Worm (Caenorhabditis elegans): ENCODE results near the gene ufbp-1.

Gene ufbp-1

DNA sequence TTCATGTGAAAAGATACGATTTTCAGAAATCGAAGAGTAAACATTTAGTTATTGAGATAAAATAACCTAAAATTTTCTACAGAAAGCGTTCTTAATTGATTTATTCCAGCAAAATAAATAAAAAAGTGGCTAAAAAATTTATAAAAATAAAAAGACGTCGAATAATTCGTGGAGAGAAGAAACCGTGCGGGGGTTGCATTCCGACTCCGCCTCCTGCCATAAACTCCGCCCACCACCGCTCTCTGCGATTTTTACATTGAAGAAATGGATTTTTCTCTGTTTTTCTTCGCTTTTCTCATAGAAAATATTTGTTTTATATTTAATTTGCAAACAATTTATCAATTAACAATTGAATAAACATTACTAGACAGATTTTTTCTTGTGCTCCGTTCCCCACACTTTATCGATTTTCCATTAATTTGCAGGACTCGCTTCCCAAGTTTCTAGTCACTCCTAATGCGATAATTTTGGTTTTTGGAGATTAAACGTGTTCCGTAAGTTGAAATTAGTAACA lies 37.9 kb downstream of the ufbp-1 start, which contains the start of the genes ubxn-4 and cyy-1:
Gene ubxn-4, minus strand, starts transcription at position 114 of the 514 bp plus-strand sequence.
Gene cyy-1, plus strand, starts transcription at position 426 of the 514 bp plus-strand sequence.
- TF ChIP-seq nhr-2 (tag; optimal IDR thresholded peaks at IDR 0.05) (no peak), lin-32 (GFP tag; optimal IDR thresholded peaks at IDR 0.05) (no peak), lin-13 (tag; optimal IDR thresholded peaks at IDR 0.05) (no peak), nhr-237 (tag; optimal IDR thresholded peaks at IDR 0.05) (no peak), cnd-1 (tag; optimal IDR thresholded peaks at IDR 0.05) (no peak), sem-2 (GFP tag; optimal IDR thresholded peaks at IDR 0.05) (no peak), hlh-1 (tag; optimal IDR thresholded peaks at IDR 0.05) (no peak), bed-3 (GFP tag; optimal IDR thresholded peaks at IDR 0.05) (no peak), mab-5 (tag; optimal IDR thresholded peaks at IDR 0.05) (no peak), snpc-4 (tag; optimal IDR thresholded peaks at IDR 0.05) (no peak), mls-2 (tag; optimal IDR thresholded peaks at IDR 0.05) (no peak), ztf-11 (tag; optimal IDR thresholded peaks at IDR 0.05) (no peak), lsy-2 (tag; optimal IDR thresholded peaks at IDR 0.05) (peak; percentile 42), mep-1 (tag; optimal IDR thresholded peaks at IDR 0.05) (peak; percentile 44), ceh-83 (GFP tag; optimal IDR thresholded peaks at IDR 0.05) (no peak), zip-8 (tag; optimal IDR thresholded peaks at IDR 0.05) (no peak), tbx-8 (GFP tag; optimal IDR thresholded peaks at IDR 0.05) (no peak), ces-1 (GFP tag; optimal IDR thresholded peaks at IDR 0.05) (peak; percentile 42)

DNA sequence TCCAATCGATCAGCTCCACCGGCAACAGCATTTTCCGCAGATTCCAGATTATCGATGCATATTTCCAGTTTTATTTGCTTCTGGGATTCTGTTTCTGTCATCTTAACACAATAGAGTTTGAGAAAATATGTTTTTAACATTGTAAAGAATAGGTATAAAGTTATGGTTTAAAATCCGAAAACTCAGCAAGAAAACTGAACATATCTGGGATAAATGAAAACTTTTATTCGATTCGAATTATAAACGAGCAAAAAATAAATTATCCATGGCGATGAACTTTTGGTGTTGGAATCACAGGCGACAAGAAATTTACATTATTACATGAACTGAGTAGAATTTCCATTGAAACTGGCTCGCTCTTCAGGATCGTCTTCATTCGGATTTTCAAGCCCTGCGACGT lies 39.9 kb downstream of the ufbp-1 start, which contains the start of gene cutc-1:
Gene cutc-1, minus strand, starts transcription at position 101 of the 400 bp plus-strand sequence.
- TF ChIP-seq ces-1 (GFP tag; optimal IDR thresholded peaks at IDR 0.05) (no peak), mab-5 (tag; optimal IDR thresholded peaks at IDR 0.05) (no peak), unc-120 (tag; optimal IDR thresholded peaks at IDR 0.05; ENCODE audit: poor library complexity, severe bottlenecking) (no peak), nhr-12 (tag; optimal IDR thresholded peaks at IDR 0.05) (no peak), unc-62 (GFP tag; optimal IDR thresholded peaks at IDR 0.05) (no peak), sem-2 (GFP tag; optimal IDR thresholded peaks at IDR 0.05) (no peak), lsy-2 (tag; optimal IDR thresholded peaks at IDR 0.05) (no peak), ztf-11 (tag; optimal IDR thresholded peaks at IDR 0.05) (no peak), lin-13 (tag; optimal IDR thresholded peaks at IDR 0.05) (no peak), flh-1 (GFP tag; optimal IDR thresholded peaks at IDR 0.05) (no peak), tbx-8 (GFP tag; optimal IDR thresholded peaks at IDR 0.05) (no peak), nhr-28 (tag; optimal IDR thresholded peaks at IDR 0.05) (no peak), zip-8 (tag; optimal IDR thresholded peaks at IDR 0.05) (no peak), mep-1 (tag; optimal IDR thresholded peaks at IDR 0.05) (no peak), blmp-1 (tag; optimal IDR thresholded peaks at IDR 0.05) (no peak), nhr-237 (tag; optimal IDR thresholded peaks at IDR 0.05) (no peak), ceh-83 (GFP tag; optimal IDR thresholded peaks at IDR 0.05) (no peak)

ce11 chrIII:8402633-8403032 lies 40.8 kb downstream of the ufbp-1 start:
- TF ChIP-seq lin-32 (GFP tag; optimal IDR thresholded peaks at IDR 0.05) (no peak), cnd-1 (tag; optimal IDR thresholded peaks at IDR 0.05) (no peak), ztf-11 (tag; optimal IDR thresholded peaks at IDR 0.05) (no peak), ham-2 (GFP tag; optimal IDR thresholded peaks at IDR 0.05) (no peak), mab-5 (tag; optimal IDR thresholded peaks at IDR 0.05) (no peak), nhr-2 (tag; optimal IDR thresholded peaks at IDR 0.05) (no peak), zip-8 (tag; optimal IDR thresholded peaks at IDR 0.05) (no peak), M03D4.4 (tag; optimal IDR thresholded peaks at IDR 0.05) (no peak), flh-1 (GFP tag; optimal IDR thresholded peaks at IDR 0.05) (no peak), snpc-4 (tag; optimal IDR thresholded peaks at IDR 0.05) (no peak), pha-4 (tag; optimal IDR thresholded peaks at IDR 0.05) (no peak), drap-1 (GFP tag; optimal IDR thresholded peaks at IDR 0.05) (no peak), sem-2 (GFP tag; optimal IDR thresholded peaks at IDR 0.05) (no peak), mep-1 (tag; optimal IDR thresholded peaks at IDR 0.05) (no peak), nhr-76 (tag; optimal IDR thresholded peaks at IDR 0.05) (no peak), hlh-1 (tag; optimal IDR thresholded peaks at IDR 0.05) (no peak)

DNA sequence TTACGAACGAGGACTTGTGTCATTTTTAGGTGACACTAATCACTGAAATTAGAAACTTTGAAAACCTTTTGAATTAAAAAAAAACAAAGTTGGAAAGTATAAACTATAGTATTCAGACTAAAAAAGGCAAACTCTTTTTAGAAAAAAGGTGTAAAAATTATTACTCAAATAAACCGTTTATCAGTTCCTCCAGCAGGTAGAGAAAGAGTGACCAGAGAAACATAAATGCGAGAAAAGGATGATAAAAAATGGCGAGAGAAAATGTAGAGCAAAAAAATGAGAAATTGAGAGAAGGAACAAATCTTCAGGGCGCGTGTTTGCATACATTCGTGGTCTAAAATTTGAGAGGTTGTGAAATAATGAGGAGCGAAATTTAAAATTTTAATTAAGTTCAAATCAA lies 41.5 kb downstream of the ufbp-1 start, which contains the start of gene lap-1:
Gene lap-1, minus strand, starts transcription at position 42 of the 400 bp plus-strand sequence.
- no peak for TF ChIP-seq pha-4 (tag; optimal IDR thresholded peaks at IDR 0.05)
- no peak for TF ChIP-seq nhr-76 (tag; optimal IDR thresholded peaks at IDR 0.05)
- TF ChIP-seq M03D4.4 (tag; optimal IDR thresholded peaks at IDR 0.05) = no peak
- TF ChIP-seq mab-5 (tag; optimal IDR thresholded peaks at IDR 0.05) = no peak
- no peak for TF ChIP-seq lsy-2 (tag; optimal IDR thresholded peaks at IDR 0.05)
- TF ChIP-seq ceh-83 (GFP tag; optimal IDR thresholded peaks at IDR 0.05) = no peak

DNA sequence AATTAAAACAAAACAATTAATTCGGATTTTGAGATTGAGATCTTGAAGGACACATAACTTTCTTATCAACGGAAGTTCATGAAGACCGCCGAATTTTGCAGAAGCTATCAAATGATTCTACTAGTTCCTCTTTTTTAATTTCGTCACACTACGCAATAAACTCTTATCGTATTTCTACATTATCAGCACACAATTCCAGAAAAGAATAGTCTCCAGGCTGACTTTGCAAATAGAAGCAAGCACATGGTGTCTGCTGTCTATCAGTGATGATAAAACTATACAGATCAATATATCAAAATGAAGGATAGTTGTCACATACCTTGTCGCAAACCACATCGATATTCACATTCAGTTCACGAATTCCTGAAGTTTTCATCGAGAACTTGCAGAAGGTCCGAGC lies 42.9 kb downstream of the ufbp-1 start:
- TF ChIP-seq snpc-4 (tag; optimal IDR thresholded peaks at IDR 0.05) (no peak), ceh-39 (tag; optimal IDR thresholded peaks at IDR 0.05) (no peak), ceh-43 (GFP tag; optimal IDR thresholded peaks at IDR 0.05) (no peak), ztf-11 (tag; optimal IDR thresholded peaks at IDR 0.05) (no peak), sptf-1 (tag; optimal IDR thresholded peaks at IDR 0.05) (no peak), nhr-2 (tag; optimal IDR thresholded peaks at IDR 0.05) (no peak), sem-2 (GFP tag; optimal IDR thresholded peaks at IDR 0.05) (no peak), nhr-76 (tag; optimal IDR thresholded peaks at IDR 0.05) (no peak), zip-8 (tag; optimal IDR thresholded peaks at IDR 0.05) (no peak), ces-1 (GFP tag; optimal IDR thresholded peaks at IDR 0.05) (no peak), flh-1 (GFP tag; optimal IDR thresholded peaks at IDR 0.05) (no peak), mls-2 (tag; optimal IDR thresholded peaks at IDR 0.05) (no peak), lsy-2 (tag; optimal IDR thresholded peaks at IDR 0.05) (no peak), hlh-1 (tag; optimal IDR thresholded peaks at IDR 0.05) (no peak), unc-39 (tag; optimal IDR thresholded peaks at IDR 0.05) (no peak)
